Comparison of ENCODE assay signal across 1 fruit fly cellular context in genomic region chr2L:17582994-17583393, dm6.
TF ChIP-seq lines count a peak whose summit lies in the region.

No protein-coding gene starts in this region.

TF ChIP-seq in whole organism, embryonic, 481 proteins besides CTCF, POLR2A, EP300 and RAD21 (continued from another document):
- peak; percentile 1 for TF ChIP-seq CrebB (tag; optimal IDR thresholded peaks at IDR 0.05; lab: Kevin White, UChicago)
- TF ChIP-seq trh (GFP tag; optimal IDR thresholded peaks at IDR 0.05; lab: Kevin White, UChicago) = no peak
- no peak for TF ChIP-seq CG1792 (GFP tag; optimal IDR thresholded peaks at IDR 0.05; lab: Kevin White, UChicago)
- peak; percentile 31 for TF ChIP-seq CG17385 (GFP tag; optimal IDR thresholded peaks at IDR 0.05; lab: Kevin White, UChicago)
- peak; percentile 49 for TF ChIP-seq org-1 (GFP tag; optimal IDR thresholded peaks at IDR 0.05; lab: Kevin White, UChicago)
- peak; percentile 24 for TF ChIP-seq ewg (GFP tag; optimal IDR thresholded peaks at IDR 0.05; lab: Kevin White, UChicago)
- TF ChIP-seq CG2875 (GFP tag; optimal IDR thresholded peaks at IDR 0.05; lab: Kevin White, UChicago) = peak; percentile 0
- peak; percentile 75 for TF ChIP-seq zf30C (GFP tag; optimal IDR thresholded peaks at IDR 0.05; lab: Kevin White, UChicago)
- TF ChIP-seq bcd (GFP tag; optimal IDR thresholded peaks at IDR 0.05; lab: Kevin White, UChicago) = no peak
- peak; percentile 19 for TF ChIP-seq lab (GFP tag; optimal IDR thresholded peaks at IDR 0.05; lab: Kevin White, UChicago)
- peak in 1 of 2 experiments; percentile 52 for TF ChIP-seq dpn (GFP tag; optimal IDR thresholded peaks at IDR 0.05; lab: Kevin White, UChicago)
- TF ChIP-seq Ets65A (GFP tag; lab: Kevin White, UChicago) = peak; percentile 89
- peak; percentile 49 for TF ChIP-seq D19A (tag; optimal IDR thresholded peaks at IDR 0.05; lab: Kevin White, UChicago)
- TF ChIP-seq jumu (GFP tag; optimal IDR thresholded peaks at IDR 0.05; lab: Kevin White, UChicago) = peak; percentile 48
- no peak for TF ChIP-seq mirr (GFP tag; optimal IDR thresholded peaks at IDR 0.05; lab: Kevin White, UChicago)
- TF ChIP-seq Hsf (GFP tag; optimal IDR thresholded peaks at IDR 0.05; lab: Kevin White, UChicago) = peak; percentile 21
- peak in 1 of 2 experiments; percentile 76 for TF ChIP-seq bsh (GFP tag; optimal IDR thresholded peaks at IDR 0.05; lab: Kevin White, UChicago)
- TF ChIP-seq lilli (GFP tag; optimal IDR thresholded peaks at IDR 0.05; lab: Kevin White, UChicago) = peak; percentile 38
- peak; percentile 38 for TF ChIP-seq CG9609 (GFP tag; optimal IDR thresholded peaks at IDR 0.05; lab: Kevin White, UChicago)
- no peak for TF ChIP-seq CG15696 (tag; optimal IDR thresholded peaks at IDR 0.05; lab: Kevin White, UChicago)
- peak; percentile 40 for TF ChIP-seq tio (GFP tag; optimal IDR thresholded peaks at IDR 0.05; lab: Kevin White, UChicago)
- no peak for TF ChIP-seq chinmo (GFP tag; IDR thresholded peaks at IDR 0.05; lab: Robert Waterston, UW; ENCODE audit: partially characterized antibody)
- no peak for TF ChIP-seq hbn (GFP tag; IDR thresholded peaks at IDR 0.05; lab: Robert Waterston, UW; ENCODE audit: partially characterized antibody)
- TF ChIP-seq Meics (GFP tag; optimal IDR thresholded peaks at IDR 0.05; lab: Kevin White, UChicago) = no peak
- TF ChIP-seq NfI (GFP tag; optimal IDR thresholded peaks at IDR 0.05; lab: Kevin White, UChicago) = peak; percentile 2
- peak; percentile 49 for TF ChIP-seq Ssrp (tag; optimal IDR thresholded peaks at IDR 0.05; lab: Kevin White, UChicago)
- peak; percentile 24 for TF ChIP-seq CG12299 (tag; optimal IDR thresholded peaks at IDR 0.05; lab: Kevin White, UChicago)
- peak; percentile 9 for TF ChIP-seq CG18599 (GFP tag; optimal IDR thresholded peaks at IDR 0.05; lab: Kevin White, UChicago)
- no peak for TF ChIP-seq CG7745 (tag; optimal IDR thresholded peaks at IDR 0.05; lab: Kevin White, UChicago)
- TF ChIP-seq abd-A (tag; optimal IDR thresholded peaks at IDR 0.05; lab: Kevin White, UChicago) = no peak
- no peak for TF ChIP-seq CG2889 (GFP tag; IDR thresholded peaks at IDR 0.05; lab: Robert Waterston, UW)
- TF ChIP-seq Lhr (GFP tag; optimal IDR thresholded peaks at IDR 0.05; lab: Kevin White, UChicago) = peak; percentile 22
- no peak for TF ChIP-seq Deaf1 (tag; optimal IDR thresholded peaks at IDR 0.05; lab: Kevin White, UChicago)
- no peak; the same call in 2 of the 3 replicates for TF ChIP-seq tgo (GFP tag; IDR thresholded peaks at IDR 0.05; lab: Robert Waterston, UW)
- TF ChIP-seq CG7928 (GFP tag; optimal IDR thresholded peaks at IDR 0.05; lab: Kevin White, UChicago) = no peak
- TF ChIP-seq CG2202 (tag; optimal IDR thresholded peaks at IDR 0.05; lab: Kevin White, UChicago) = peak; percentile 50
- TF ChIP-seq Camta (GFP tag; optimal IDR thresholded peaks at IDR 0.05; lab: Kevin White, UChicago) = peak; percentile 40
- TF ChIP-seq hb (GFP tag; IDR thresholded peaks at IDR 0.05; lab: Robert Waterston, UW; ENCODE audit: partially characterized antibody) = no peak
- no peak for TF ChIP-seq al (GFP tag; IDR thresholded peaks at IDR 0.05; lab: Robert Waterston, UW)
- TF ChIP-seq CG10147 (GFP tag; optimal IDR thresholded peaks at IDR 0.05; lab: Kevin White, UChicago) = peak; percentile 5
- peak; percentile 63 for TF ChIP-seq unpg (GFP tag; optimal IDR thresholded peaks at IDR 0.05; lab: Kevin White, UChicago)
- no peak for TF ChIP-seq Ada2b (GFP tag; IDR thresholded peaks at IDR 0.05; lab: Robert Waterston, UW)
- no peak for TF ChIP-seq CG8290 (GFP tag; optimal IDR thresholded peaks at IDR 0.05; lab: Kevin White, UChicago)
- peak in 1 of 2 experiments; percentile 37 for TF ChIP-seq CG8290 (tag; optimal IDR thresholded peaks at IDR 0.05; lab: Kevin White, UChicago)
- TF ChIP-seq ci (GFP tag; IDR thresholded peaks at IDR 0.05; lab: Robert Waterston, UW) = peak; percentile 57; the same call in 1 of the 3 replicates
- TF ChIP-seq CG18262 (tag; optimal IDR thresholded peaks at IDR 0.05; lab: Kevin White, UChicago) = peak; percentile 7
- no peak for TF ChIP-seq cas (GFP tag; IDR thresholded peaks at IDR 0.05; lab: Robert Waterston, UW)
- peak; percentile 81 for TF ChIP-seq Med (GFP tag; lab: Kevin White, UChicago)
- no peak for TF ChIP-seq Doc3 (GFP tag; IDR thresholded peaks at IDR 0.05; lab: Robert Waterston, UW; ENCODE audit: partially characterized antibody)
- TF ChIP-seq wek (GFP tag; optimal IDR thresholded peaks at IDR 0.05; lab: Kevin White, UChicago) = peak; percentile 3
